Worm (Caenorhabditis elegans): ENCODE results near the gene str-252.

The str-252 gene

DNA sequence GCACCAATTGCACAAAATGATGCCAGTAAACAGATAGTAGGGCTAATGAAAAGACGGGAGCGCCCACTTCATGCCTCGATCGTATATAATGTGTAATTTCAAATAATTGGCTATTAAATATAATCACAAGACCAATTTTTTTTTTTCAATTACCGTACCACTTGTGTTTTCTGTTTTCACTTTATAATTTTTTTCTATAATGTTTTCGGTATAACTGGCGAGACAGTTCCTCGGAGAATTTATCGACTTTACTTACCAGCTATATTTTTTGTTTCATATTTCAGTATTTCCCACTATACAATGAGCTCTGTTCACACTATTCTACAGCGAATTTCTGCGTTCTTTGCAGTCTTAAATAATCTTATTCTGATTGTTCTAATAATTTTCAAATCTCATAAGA is at the start of gene str-252:
TSS of gene str-252 (plus strand) at position 301 of the 400 bp plus-strand sequence.
- no peak for TF ChIP-seq Y55F3AM.14 (GFP tag; optimal IDR thresholded peaks at IDR 0.05)
- TF ChIP-seq lin-13 (GFP tag; optimal IDR thresholded peaks at IDR 0.05), result no peak
- no peak for TF ChIP-seq blmp-1 (tag; optimal IDR thresholded peaks at IDR 0.05; ENCODE audit: insufficient read depth)
- no peak for TF ChIP-seq elt-1 (tag; optimal IDR thresholded peaks at IDR 0.05)
- no peak for TF ChIP-seq F13H6.1 (tag; optimal IDR thresholded peaks at IDR 0.05)

DNA sequence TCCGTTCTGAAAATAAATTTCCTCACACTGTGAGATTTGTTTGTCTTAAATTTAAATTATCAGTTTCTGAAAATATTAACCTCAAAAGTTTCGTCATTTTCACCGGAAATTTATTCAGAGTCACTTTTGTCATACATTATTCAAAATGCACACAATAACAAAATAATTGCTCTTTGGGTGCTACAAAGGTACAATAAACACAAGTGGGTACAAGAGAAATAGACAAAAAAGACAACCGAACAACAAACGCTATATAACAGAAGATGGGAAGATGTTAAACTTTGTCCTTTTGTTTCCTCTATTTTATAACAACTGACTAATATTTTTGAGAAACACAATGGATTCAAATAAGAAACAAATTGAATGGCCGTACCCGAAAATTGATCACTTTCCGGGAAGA is 46.7 kb upstream of the str-252 start:
- TF ChIP-seq peb-1 (tag; optimal IDR thresholded peaks at IDR 0.05) (no peak), nhr-11 (tag; optimal IDR thresholded peaks at IDR 0.05) (peak; percentile 46)

DNA sequence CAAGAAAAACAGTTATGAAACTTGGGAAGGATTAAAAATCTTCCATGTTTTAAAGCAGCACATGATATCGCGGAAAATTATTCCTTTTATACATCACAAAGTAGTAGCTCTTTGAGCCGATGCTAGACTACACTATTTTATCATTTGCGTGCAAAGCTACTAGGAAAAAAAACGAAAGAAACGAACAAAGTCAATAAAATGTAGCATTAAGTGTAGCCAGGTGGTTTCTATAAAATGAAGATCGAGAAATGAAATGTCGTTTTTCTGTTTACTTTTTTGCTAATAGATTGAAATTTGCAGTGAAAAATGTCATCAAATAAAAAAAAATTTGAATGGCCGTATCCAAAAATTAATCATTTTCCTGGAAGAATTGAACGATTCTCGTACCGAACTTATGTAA is 43.4 kb upstream of the str-252 start, which contains the start of gene cpt-5:
TSS of gene cpt-5 (plus strand) at position 301 of the 400 bp plus-strand sequence.
- TF ChIP-seq F13H6.1 (tag; optimal IDR thresholded peaks at IDR 0.05) (no peak), sma-9 (GFP tag; optimal IDR thresholded peaks at IDR 0.05) (no peak), sma-9 (tag; optimal IDR thresholded peaks at IDR 0.05) (no peak), nhr-11 (tag; optimal IDR thresholded peaks at IDR 0.05) (no peak), mdl-1 (tag; optimal IDR thresholded peaks at IDR 0.05) (no peak), fos-1 (tag; optimal IDR thresholded peaks at IDR 0.05) (no peak), lin-39 (tag; optimal IDR thresholded peaks at IDR 0.05) (no peak), nhr-12 (tag; optimal IDR thresholded peaks at IDR 0.05) (no peak), unc-62 (GFP tag; optimal IDR thresholded peaks at IDR 0.05) (no peak), elt-3 (tag; optimal IDR thresholded peaks at IDR 0.05) (no peak), mbf-1 (tag; optimal IDR thresholded peaks at IDR 0.05) (no peak), ztf-1 (GFP tag; conservative IDR thresholded peaks at IDR 0.05) (no peak), ceh-82 (tag; optimal IDR thresholded peaks at IDR 0.05) (no peak), nhr-25 (tag; optimal IDR thresholded peaks at IDR 0.05) (no peak), egl-27 (tag; optimal IDR thresholded peaks at IDR 0.05) (no peak), C34F6.9 (tag; optimal IDR thresholded peaks at IDR 0.05) (no peak), elt-1 (tag; optimal IDR thresholded peaks at IDR 0.05) (no peak)

DNA sequence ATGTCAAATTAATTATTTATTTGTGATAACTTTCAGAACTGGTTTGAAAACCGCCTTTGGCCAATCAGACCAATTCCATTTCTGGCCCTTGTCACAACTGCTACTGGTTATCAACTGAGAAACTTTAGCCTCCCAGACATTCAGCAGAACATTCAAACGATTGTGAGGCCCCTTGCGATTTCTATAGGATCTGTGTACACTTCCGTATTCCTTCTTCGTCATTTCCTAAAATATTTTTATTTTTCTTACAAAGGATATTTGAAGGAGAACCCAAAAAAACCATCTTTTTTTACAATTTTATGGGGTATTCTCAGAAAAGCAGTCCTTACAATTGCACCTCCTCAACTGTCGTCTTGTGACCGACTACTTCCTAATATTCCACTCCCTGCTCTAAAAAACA is 43.0 kb upstream of the str-252 start:
- no peak for TF ChIP-seq nhr-12 (tag; optimal IDR thresholded peaks at IDR 0.05)
- no peak for TF ChIP-seq dmd-4 (tag; optimal IDR thresholded peaks at IDR 0.05)
- no peak for TF ChIP-seq Y55F3AM.14 (GFP tag; optimal IDR thresholded peaks at IDR 0.05)
- TF ChIP-seq nhr-21 (tag; optimal IDR thresholded peaks at IDR 0.05), result no peak
- no peak for TF ChIP-seq nhr-25 (tag; optimal IDR thresholded peaks at IDR 0.05)
- no peak for TF ChIP-seq fos-1 (tag; optimal IDR thresholded peaks at IDR 0.05)
- TF ChIP-seq nhr-23 (tag; optimal IDR thresholded peaks at IDR 0.05), result no peak
- no peak for TF ChIP-seq zag-1 (tag; optimal IDR thresholded peaks at IDR 0.05)
- TF ChIP-seq lsy-2 (tag; optimal IDR thresholded peaks at IDR 0.05), result no peak
- no peak for TF ChIP-seq ama-1 (optimal IDR thresholded peaks at IDR 0.05)
- TF ChIP-seq ZK546.5 (tag; optimal IDR thresholded peaks at IDR 0.05), result no peak
- TF ChIP-seq C34F6.9 (tag; optimal IDR thresholded peaks at IDR 0.05), result no peak
- no peak for TF ChIP-seq snpc-4 (tag; optimal IDR thresholded peaks at IDR 0.05)
- no peak for TF ChIP-seq egl-27 (tag; optimal IDR thresholded peaks at IDR 0.05)
- no peak for TF ChIP-seq nhr-10 (tag; optimal IDR thresholded peaks at IDR 0.05)
- TF ChIP-seq ztf-4 (tag; optimal IDR thresholded peaks at IDR 0.05), result no peak
- no peak for TF ChIP-seq sem-4 (tag; optimal IDR thresholded peaks at IDR 0.05)
- no peak for TF ChIP-seq mab-5 (tag; optimal IDR thresholded peaks at IDR 0.05)
- no peak for TF ChIP-seq sma-3 (GFP tag; optimal IDR thresholded peaks at IDR 0.05)
- no peak for TF ChIP-seq unc-62 (GFP tag; optimal IDR thresholded peaks at IDR 0.05)

DNA sequence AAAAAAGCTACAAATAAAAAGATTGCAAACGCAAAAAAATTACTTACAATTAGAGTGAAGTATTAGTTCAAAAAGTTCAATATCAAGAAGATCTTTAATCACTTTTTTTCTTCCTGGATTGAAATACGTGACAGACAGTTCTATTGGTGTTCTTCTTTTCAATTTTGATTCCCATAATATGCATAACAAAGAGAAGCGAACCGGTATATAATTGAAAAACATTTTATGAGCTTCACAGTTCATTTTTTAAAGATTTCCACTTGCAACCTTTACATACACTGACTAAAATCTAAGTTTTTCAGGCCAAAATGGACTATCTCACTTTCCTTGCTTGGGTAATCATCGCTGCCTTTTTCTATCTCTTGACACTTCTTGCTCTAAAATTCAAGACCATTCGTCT is 39.8 kb upstream of the str-252 start, which contains the start of gene T22G5.1:
TSS of gene T22G5.1 (plus strand) at position 301 of the 400 bp plus-strand sequence.
- TF ChIP-seq nhr-6 (tag; optimal IDR thresholded peaks at IDR 0.05), result no peak
- no peak for TF ChIP-seq mab-5 (tag; optimal IDR thresholded peaks at IDR 0.05)
- no peak for TF ChIP-seq unc-39 (tag; optimal IDR thresholded peaks at IDR 0.05)
- no peak for TF ChIP-seq ztf-11 (tag; optimal IDR thresholded peaks at IDR 0.05)
- TF ChIP-seq ztf-1 (GFP tag; conservative IDR thresholded peaks at IDR 0.05), result no peak
- no peak for TF ChIP-seq R02D3.7 (tag; optimal IDR thresholded peaks at IDR 0.05)
- TF ChIP-seq ZK546.5 (tag; optimal IDR thresholded peaks at IDR 0.05), result no peak
- no peak for TF ChIP-seq sem-4 (tag; optimal IDR thresholded peaks at IDR 0.05)
- TF ChIP-seq nhr-129 (tag; optimal IDR thresholded peaks at IDR 0.05), result no peak
- TF ChIP-seq ama-1 (optimal IDR thresholded peaks at IDR 0.05), result no peak
- no peak for TF ChIP-seq aly-2 (tag; optimal IDR thresholded peaks at IDR 0.05)
- no peak for TF ChIP-seq nhr-237 (tag; optimal IDR thresholded peaks at IDR 0.05)
- no peak for TF ChIP-seq nhr-21 (tag; optimal IDR thresholded peaks at IDR 0.05)
- TF ChIP-seq C34F6.9 (tag; optimal IDR thresholded peaks at IDR 0.05), result no peak
- no peak for TF ChIP-seq blmp-1 (tag; optimal IDR thresholded peaks at IDR 0.05; ENCODE audit: insufficient read depth)
